Fruit fly (Drosophila melanogaster): ENCODE results near the gene Ubi-p5E.

Ubi-p5E gene

dm6 chrX:6253701-6254100 is 25.7 kb downstream of the Ubi-p5E start:
- TF ChIP-seq Myc (optimal IDR thresholded peaks at IDR 0.05) (no peak), GATAd (GFP tag; optimal IDR thresholded peaks at IDR 0.05) (no peak), Vsx2 (GFP tag; optimal IDR thresholded peaks at IDR 0.05; ENCODE audit: partially characterized antibody) (no peak), sv (GFP tag; optimal IDR thresholded peaks at IDR 0.05) (no peak), foxo (GFP tag; optimal IDR thresholded peaks at IDR 0.05) (no peak), ey (GFP tag; optimal IDR thresholded peaks at IDR 0.05) (no peak), CrebA (GFP tag; optimal IDR thresholded peaks at IDR 0.05; ENCODE audit: borderline replicate concordance) (no peak), brk (GFP tag; optimal IDR thresholded peaks at IDR 0.05) (no peak), psq (GFP tag; optimal IDR thresholded peaks at IDR 0.05) (no peak), HLH106 (tag; optimal IDR thresholded peaks at IDR 0.05) (no peak), dmrt93B (GFP tag; optimal IDR thresholded peaks at IDR 0.05) (no peak), fru (GFP tag; optimal IDR thresholded peaks at IDR 0.05) (no peak), rgr (GFP tag; optimal IDR thresholded peaks at IDR 0.05) (no peak), woc (GFP tag; optimal IDR thresholded peaks at IDR 0.05) (no peak)

dm6 chrX:6252897-6253540 is 26.4 kb downstream of the Ubi-p5E start:
- no peak for TF ChIP-seq usp (GFP tag; optimal IDR thresholded peaks at IDR 0.05)
- TF ChIP-seq OdsH (GFP tag; optimal IDR thresholded peaks at IDR 0.05), result no peak
- no peak for TF ChIP-seq psq (GFP tag; optimal IDR thresholded peaks at IDR 0.05)

dm6 chrX:6237015-6237414 is 42.4 kb downstream of the Ubi-p5E start, which contains the start of gene CG14445:
Gene CG14445, plus strand, starts transcription at chrX:6237315.
- TF ChIP-seq Jra (GFP tag; optimal IDR thresholded peaks at IDR 0.05) (no peak), Myc (optimal IDR thresholded peaks at IDR 0.05) (no peak), OdsH (GFP tag; optimal IDR thresholded peaks at IDR 0.05) (no peak), woc (GFP tag; optimal IDR thresholded peaks at IDR 0.05) (no peak), GATAd (GFP tag; optimal IDR thresholded peaks at IDR 0.05) (no peak), N (GFP tag; optimal IDR thresholded peaks at IDR 0.05) (no peak), rgr (GFP tag; optimal IDR thresholded peaks at IDR 0.05) (no peak), pan (optimal IDR thresholded peaks at IDR 0.05) (no peak), Dfd (GFP tag; optimal IDR thresholded peaks at IDR 0.05) (no peak), Hr78 (GFP tag; optimal IDR thresholded peaks at IDR 0.05) (no peak), sv (GFP tag; optimal IDR thresholded peaks at IDR 0.05) (no peak), tai (GFP tag; optimal IDR thresholded peaks at IDR 0.05) (no peak), CG32264 (GFP tag; optimal IDR thresholded peaks at IDR 0.05) (no peak), foxo (GFP tag; optimal IDR thresholded peaks at IDR 0.05) (no peak), h (GFP tag; optimal IDR thresholded peaks at IDR 0.05) (no peak), CG9705 (GFP tag; optimal IDR thresholded peaks at IDR 0.05) (no peak)

dm6 chrX:6231764-6232163 is 47.7 kb downstream of the Ubi-p5E start:
- TF ChIP-seq Rel (GFP tag; optimal IDR thresholded peaks at IDR 0.05), result no peak
- no peak for TF ChIP-seq Rel (tag; optimal IDR thresholded peaks at IDR 0.05)
- TF ChIP-seq sage (GFP tag; optimal IDR thresholded peaks at IDR 0.05), result no peak
- TF ChIP-seq rgr (GFP tag; optimal IDR thresholded peaks at IDR 0.05), result no peak
- no peak for TF ChIP-seq OdsH (GFP tag; optimal IDR thresholded peaks at IDR 0.05)
- no peak for TF ChIP-seq tai (GFP tag; optimal IDR thresholded peaks at IDR 0.05)
- no peak for TF ChIP-seq br (GFP tag; optimal IDR thresholded peaks at IDR 0.05)
